Fruit fly (Drosophila melanogaster) whole organism, wandering third instar larva: ENCODE measurements around the gene CG31075.

Source experiments
- Abd-B ChIP-seq: fragments of >200 bp; optimal IDR thresholded peaks from 2 replicates; lab custom pipeline; 2017; ENCODE audit warnings: missing biosample characterization, missing genetic modification characterization
- CG32264 ChIP-seq: fragments of 200-800 bp; sonication (Bioruptor generic); optimal IDR thresholded peaks from 2 replicates; lab custom pipeline; 2016; ENCODE audit warnings: missing biosample characterization, missing genetic modification characterization
- CG9705 ChIP-seq: fragments of 200-800 bp; sonication (Bioruptor generic); optimal IDR thresholded peaks from 2 replicates; lab custom pipeline; 2018; ENCODE audit warnings: missing biosample characterization, mild to moderate bottlenecking, missing genetic modification characterization
- CrebA ChIP-seq: fragments of 200-800 bp; sonication (Bioruptor generic); optimal IDR thresholded peaks from 2 replicates; lab custom pipeline; 2016; ENCODE audit warnings: missing biosample characterization, mild to moderate bottlenecking, missing genetic modification characterization, borderline replicate concordance
- Dfd ChIP-seq: fragments of >200 bp; optimal IDR thresholded peaks from 2 replicates; lab custom pipeline; 2017; ENCODE audit warnings: missing biosample characterization, missing genetic modification characterization
- Dif ChIP-seq: fragments of 200-275, 200-300 bp; sonication (Bioruptor generic); optimal IDR thresholded peaks from 2 replicates; lab custom pipeline; 2018; ENCODE audit warnings: missing biosample characterization, missing genetic modification characterization; ENCODE audit not compliant: partially characterized antibody
- GATAd ChIP-seq: sonication (Bioruptor generic); optimal IDR thresholded peaks from 2 replicates; lab custom pipeline; 2016; ENCODE audit warnings: missing biosample characterization, missing genetic modification characterization
- HLH106 ChIP-seq: fragments of 200-800 bp; optimal IDR thresholded peaks from 3 replicates; lab custom pipeline; 2019; ENCODE audit warnings: missing biosample characterization, mild to moderate bottlenecking, missing genetic modification characterization, moderate library complexity
- Hnf4 ChIP-seq: fragments of 200-800 bp; sonication (Bioruptor generic); optimal IDR thresholded peaks from 2 replicates; lab custom pipeline; 2016; ENCODE audit warnings: missing biosample characterization, mild to moderate bottlenecking, missing genetic modification characterization
- Hr78 ChIP-seq: fragments of >200 bp; optimal IDR thresholded peaks from 2 replicates; lab custom pipeline; 2017; ENCODE audit warnings: missing biosample characterization, missing genetic modification characterization
- Hr83 ChIP-seq: fragments of 200-300 bp; sonication (Bioruptor generic); optimal IDR thresholded peaks from 2 replicates; lab custom pipeline; 2016; ENCODE audit warnings: missing biosample characterization, mild to moderate bottlenecking, missing genetic modification characterization, moderate library complexity; ENCODE audit not compliant: poor library complexity, severe bottlenecking
- Jra ChIP-seq: sonication (Bioruptor generic); optimal IDR thresholded peaks from 2 replicates; lab custom pipeline; 2016; ENCODE audit warnings: missing biosample characterization, missing genetic modification characterization
- Mio ChIP-seq: sonication (Bioruptor generic); optimal IDR thresholded peaks from 2 replicates; lab custom pipeline; 2016; ENCODE audit warnings: missing biosample characterization, missing genetic modification characterization
- Myc ChIP-seq: fragments of >200 bp; optimal IDR thresholded peaks from 2 replicates; lab custom pipeline; 2017
- N ChIP-seq: fragments of >200 bp; optimal IDR thresholded peaks from 2 replicates; lab custom pipeline; 2018; ENCODE audit warnings: missing biosample characterization, missing external identifiers, missing genetic modification characterization
- OdsH ChIP-seq: fragments of 200-800 bp; sonication (Bioruptor generic); optimal IDR thresholded peaks from 2 replicates; lab custom pipeline; 2016; ENCODE audit warnings: missing biosample characterization, mild to moderate bottlenecking, missing genetic modification characterization
- Rel ChIP-seq, 2 experiments: fragments of 200-800 bp; sonication (Bioruptor generic) in 1 of 2; optimal IDR thresholded peaks; 2 replicates in 1 of 2; 3 replicates in 1 of 2; lab custom pipeline; 2016 to 2019; ENCODE audit warnings: mild to moderate bottlenecking in 2 of 2, missing biosample characterization in 2 of 2, missing genetic modification characterization in 2 of 2, moderate library complexity in 1 of 2
- Sp1 ChIP-seq: fragments of 200-800 bp; sonication (Bioruptor generic); optimal IDR thresholded peaks from 3 replicates; lab custom pipeline; 2019; ENCODE audit warnings: missing biosample characterization, mild to moderate bottlenecking, missing genetic modification characterization, moderate library complexity
- Vsx2 ChIP-seq: fragments of 200-300, 225-300 bp; sonication (Bioruptor generic); optimal IDR thresholded peaks from 2 replicates; lab custom pipeline; 2018; ENCODE audit warnings: missing biosample characterization, missing genetic modification characterization; ENCODE audit not compliant: partially characterized antibody
- br ChIP-seq: fragments of 200-800 bp; sonication (Bioruptor generic); optimal IDR thresholded peaks from 2 replicates; lab custom pipeline; 2016; ENCODE audit warnings: missing biosample characterization, missing genetic modification characterization
- brk ChIP-seq: fragments of 200-800 bp; sonication (Bioruptor generic); optimal IDR thresholded peaks from 2 replicates; lab custom pipeline; 2016; ENCODE audit warnings: missing biosample characterization, mild to moderate bottlenecking, missing genetic modification characterization
- dl ChIP-seq, 2 experiments: fragments of 175-275, 200-275 bp in 1 of 2; fragments of 200-275 bp in 1 of 2; sonication (Bioruptor generic); optimal IDR thresholded peaks; lab custom pipeline; 2018; ENCODE audit warnings: mild to moderate bottlenecking in 2 of 2, missing biosample characterization in 2 of 2, missing genetic modification characterization in 2 of 2, moderate library complexity in 2 of 2; ENCODE audit not compliant: partially characterized antibody in 2 of 2, insufficient read depth in 1 of 2
- dmrt93B ChIP-seq: fragments of 200-800 bp; sonication (Bioruptor generic); optimal IDR thresholded peaks from 2 replicates; lab custom pipeline; 2018; ENCODE audit warnings: missing biosample characterization, mild to moderate bottlenecking, missing genetic modification characterization
- dsf ChIP-seq: sonication (Bioruptor generic); optimal IDR thresholded peaks from 2 replicates; lab custom pipeline; 2016; ENCODE audit warnings: missing biosample characterization, missing genetic modification characterization, borderline replicate concordance
- ey ChIP-seq: fragments of 200-800 bp; sonication (Bioruptor generic); optimal IDR thresholded peaks from 2 replicates; lab custom pipeline; 2016; ENCODE audit warnings: missing biosample characterization, missing genetic modification characterization
- foxo ChIP-seq, 2 experiments: fragments of 200-800 bp; sonication (Bioruptor generic); optimal IDR thresholded peaks; 2 replicates in 1 of 2; 3 replicates in 1 of 2; lab custom pipeline; 2016 to 2017; ENCODE audit warnings: missing biosample characterization in 2 of 2, missing genetic modification characterization in 2 of 2
- fru ChIP-seq: fragments of 200-800 bp; sonication (Bioruptor generic); optimal IDR thresholded peaks from 3 replicates; lab custom pipeline; 2016; ENCODE audit warnings: missing biosample characterization, mild to moderate bottlenecking, missing genetic modification characterization
- h ChIP-seq: fragments of 200-800 bp; sonication (Bioruptor generic); optimal IDR thresholded peaks from 3 replicates; lab custom pipeline; 2016; ENCODE audit warnings: missing biosample characterization, mild to moderate bottlenecking, missing genetic modification characterization
- jim ChIP-seq: fragments of 175-275, 200-325 bp; sonication (Bioruptor generic); optimal IDR thresholded peaks from 2 replicates; lab custom pipeline; 2016; ENCODE audit warnings: missing biosample characterization, mild to moderate bottlenecking, missing genetic modification characterization
- lola ChIP-seq: fragments of >200 bp; optimal IDR thresholded peaks from 2 replicates; lab custom pipeline; 2017; ENCODE audit warnings: missing biosample characterization, missing genetic modification characterization
- pan ChIP-seq: fragments of >200 bp; optimal IDR thresholded peaks from 2 replicates; lab custom pipeline; 2017
- psq ChIP-seq: fragments of 200-800 bp; sonication (Bioruptor generic); optimal IDR thresholded peaks from 3 replicates; lab custom pipeline; 2017; ENCODE audit warnings: missing biosample characterization, mild to moderate bottlenecking, missing genetic modification characterization, moderate library complexity
- rgr ChIP-seq: fragments of 200-800 bp; sonication (Bioruptor generic); optimal IDR thresholded peaks from 3 replicates; lab custom pipeline; 2016; ENCODE audit warnings: missing biosample characterization, mild to moderate bottlenecking, missing genetic modification characterization
- sage ChIP-seq: fragments of 200-800 bp; sonication (Bioruptor generic); optimal IDR thresholded peaks from 2 replicates; lab custom pipeline; 2016; ENCODE audit warnings: missing biosample characterization, mild to moderate bottlenecking, missing genetic modification characterization
- sv ChIP-seq: fragments of 200-800 bp; sonication (Bioruptor generic); optimal IDR thresholded peaks from 3 replicates; lab custom pipeline; 2016; ENCODE audit warnings: missing biosample characterization, missing genetic modification characterization
- tai ChIP-seq: sonication (Bioruptor generic); optimal IDR thresholded peaks from 2 replicates; lab custom pipeline; 2016; ENCODE audit warnings: missing biosample characterization, missing genetic modification characterization
- usp ChIP-seq: fragments of >200 bp; optimal IDR thresholded peaks from 2 replicates; lab custom pipeline; 2017; ENCODE audit warnings: missing biosample characterization, missing genetic modification characterization
- woc ChIP-seq: sonication (Bioruptor generic); optimal IDR thresholded peaks from 2 replicates; lab custom pipeline; 2016; ENCODE audit warnings: missing biosample characterization, mild to moderate bottlenecking, missing genetic modification characterization

The CG31075 gene

dm6 chr3R:26988412-26988981, at the start of gene CG31075:
CG31075 (minus strand) TSS chr3R:26988517.
- TF ChIP-seq OdsH, result peak; percentile 90
- TF ChIP-seq Hnf4 (GFP tag; lab: Kevin White, UChicago), result peak; percentile 81
- peak; percentile 83 for TF ChIP-seq ey
- TF ChIP-seq dsf, result peak; percentile 55
- peak; percentile 91 for TF ChIP-seq h
- peak; percentile 54 for TF ChIP-seq Mio (GFP tag; lab: Kevin White, UChicago)
- TF ChIP-seq Abd-B (GFP tag; lab: Kevin White, UChicago), result no peak
- TF ChIP-seq GATAd (GFP tag; lab: Kevin White, UChicago), result no peak
- peak; percentile 70 for TF ChIP-seq Dif (GFP tag; lab: Kevin White, UChicago)
- no peak for TF ChIP-seq lola (GFP tag; lab: Kevin White, UChicago)
- TF ChIP-seq Vsx2 (GFP tag; lab: Kevin White, UChicago), result no peak
- peak; percentile 90 for TF ChIP-seq Sp1 (GFP tag; lab: Kevin White, UChicago)
- TF ChIP-seq jim (GFP tag; lab: Kevin White, UChicago), result no peak
- peak in 1 of 2 experiments; percentile 12 for TF ChIP-seq dl (GFP tag; optimal IDR thresholded peaks at IDR 0.05; lab: Kevin White, UChicago; ENCODE audit: insufficient read depth in 1 of 2, partially characterized antibody in 2 of 2)
- TF ChIP-seq brk (GFP tag; lab: Kevin White, UChicago), result peak; percentile 93
- peak; percentile 88 for TF ChIP-seq dmrt93B (GFP tag; lab: Kevin White, UChicago)
- TF ChIP-seq Dfd (GFP tag; lab: Kevin White, UChicago), result no peak
- peak; percentile 60 for TF ChIP-seq Myc (lab: Kevin White, UChicago)
- TF ChIP-seq tai (GFP tag; lab: Kevin White, UChicago), result peak; percentile 75
- no peak for TF ChIP-seq usp (GFP tag; lab: Kevin White, UChicago)
- TF ChIP-seq sage (GFP tag; lab: Kevin White, UChicago), result peak; percentile 92
- TF ChIP-seq N (GFP tag; lab: Kevin White, UChicago), result no peak
- peak; percentile 87 for TF ChIP-seq CG9705 (GFP tag; lab: Kevin White, UChicago)
- no peak for TF ChIP-seq pan (lab: Kevin White, UChicago)
- TF ChIP-seq Hr78 (GFP tag; lab: Kevin White, UChicago), result no peak
- peak; percentile 71 for TF ChIP-seq CG32264 (GFP tag; lab: Kevin White, UChicago)
- peak; percentile 75 for TF ChIP-seq Rel (GFP tag; optimal IDR thresholded peaks at IDR 0.05; lab: Kevin White, UChicago)
- TF ChIP-seq Rel (tag; optimal IDR thresholded peaks at IDR 0.05; lab: Kevin White, UChicago), result peak; percentile 39
- TF ChIP-seq Jra, result peak; percentile 50
- peak; percentile 100 for TF ChIP-seq psq (GFP tag; lab: Kevin White, UChicago)
- TF ChIP-seq br, result peak; percentile 83
- TF ChIP-seq Hr83, result peak; percentile 58
- peak; percentile 50 for TF ChIP-seq CrebA
- TF ChIP-seq fru (GFP tag; lab: Kevin White, UChicago), result peak; percentile 90
- TF ChIP-seq rgr (GFP tag; lab: Kevin White, UChicago), result peak; percentile 91
- TF ChIP-seq HLH106 (tag; lab: Kevin White, UChicago), result peak; percentile 89
- TF ChIP-seq foxo (GFP tag; optimal IDR thresholded peaks at IDR 0.05; lab: Kevin White, UChicago), result peak in 1 of 2 experiments; percentile 97
- peak; percentile 16 for TF ChIP-seq sv (GFP tag; lab: Kevin White, UChicago)
- TF ChIP-seq woc (GFP tag; lab: Kevin White, UChicago), result peak; percentile 84

- TF ChIP-seq Hr78 (GFP tag; lab: Kevin White, UChicago), result no peak
- TF ChIP-seq Abd-B (GFP tag; lab: Kevin White, UChicago), result no peak
- no peak for TF ChIP-seq sv (GFP tag; lab: Kevin White, UChicago)
- no peak for TF ChIP-seq OdsH
- no peak for TF ChIP-seq rgr (GFP tag; lab: Kevin White, UChicago)
- no peak for TF ChIP-seq dmrt93B (GFP tag; lab: Kevin White, UChicago)
- no peak for TF ChIP-seq psq (GFP tag; lab: Kevin White, UChicago)
- no peak for TF ChIP-seq tai (GFP tag; lab: Kevin White, UChicago)
- no peak for TF ChIP-seq woc (GFP tag; lab: Kevin White, UChicago)
- no peak for TF ChIP-seq dsf
- no peak for TF ChIP-seq jim (GFP tag; lab: Kevin White, UChicago)
- TF ChIP-seq Dfd (GFP tag; lab: Kevin White, UChicago), result no peak
- TF ChIP-seq Hnf4 (GFP tag; lab: Kevin White, UChicago), result no peak
- no peak for TF ChIP-seq Vsx2 (GFP tag; lab: Kevin White, UChicago)
- TF ChIP-seq Hr83, result no peak
These were observed 45.6 kb upstream of the CG31075 start for dm6 chr3R:27033935-27034334.
